Worm (Caenorhabditis elegans) whole organism, L4 larva: ENCODE measurements around the gene spp-20.

ENCODE experiments used
- F10B5.3 ChIP-seq: sonication (generic microtip); optimal IDR thresholded peaks from 2 replicates; lab custom pipeline; 2016; ENCODE audit warnings: mild to moderate bottlenecking, missing genetic modification characterization, missing compliant biosample characterization
- F49E8.2 ChIP-seq: sonication (generic microtip); optimal IDR thresholded peaks from 2 replicates; lab custom pipeline; 2016; ENCODE audit warnings: missing compliant biosample characterization, mild to moderate bottlenecking, missing genetic modification characterization, borderline replicate concordance
- R02D3.7 ChIP-seq: fragments of 150-350 bp; sonication (generic microtip); optimal IDR thresholded peaks from 3 replicates; lab custom pipeline; 2014; ENCODE audit warnings: missing biosample characterization, missing genetic modification characterization
- T20F7.1 ChIP-seq: fragments of 200-800 bp; sonication (Bioruptor generic); optimal IDR thresholded peaks from 2 replicates; lab custom pipeline; 2018; ENCODE audit warnings: mild to moderate bottlenecking, missing genetic modification characterization, missing compliant biosample characterization
- Y48G9A.11 ChIP-seq: fragments of 200-800 bp; sonication (Bioruptor generic); IDR thresholded peaks from 2 replicates; pipeline ENCODE4 v1.3.6; 2022; ENCODE audit warnings: missing genetic modification reagents, missing genetic modification characterization, missing compliant biosample characterization
- Y5F2A.4 ChIP-seq: fragments of 200-800 bp; sonication (Bioruptor generic); optimal IDR thresholded peaks from 2 replicates; lab custom pipeline; 2018; ENCODE audit warnings: mild to moderate bottlenecking, missing genetic modification characterization, missing compliant biosample characterization
- ZK337.2 ChIP-seq: fragments of 200-800 bp; sonication (Bioruptor generic); IDR thresholded peaks from 2 replicates; pipeline ENCODE4 v1.3.6; 2022; ENCODE audit warnings: missing genetic modification reagents, missing genetic modification characterization, missing compliant biosample characterization
- aha-1 ChIP-seq: fragments of 150-350 bp; peaks from one replicate; lab custom pipeline; 2014; ENCODE audit warnings: missing biosample characterization, missing genetic modification characterization
- ceh-82 ChIP-seq: sonication (generic microtip); optimal IDR thresholded peaks from 2 replicates; lab custom pipeline; 2017; ENCODE audit warnings: missing biosample characterization, missing genetic modification characterization
- cey-2 ChIP-seq: sonication (generic microtip); optimal IDR thresholded peaks from 3 replicates; lab custom pipeline; 2017; ENCODE audit warnings: missing genetic modification characterization, mild to moderate bottlenecking, missing compliant biosample characterization, antibody characterized with exemption, borderline replicate concordance; ENCODE audit not compliant: insufficient read depth
- ctbp-1 ChIP-seq: fragments of 200-800 bp; sonication (Bioruptor generic); IDR thresholded peaks from 2 replicates; pipeline ENCODE4 v1.3.6; 2022; ENCODE audit warnings: missing genetic modification reagents, missing genetic modification characterization, missing compliant biosample characterization
- daf-16 ChIP-seq, 3 experiments: sonication (generic microtip); optimal IDR thresholded peaks; 2 replicates each; lab custom pipeline; 2016 to 2017; ENCODE audit warnings: missing genetic modification characterization in 3 of 3, missing genetic modification reagents in 3 of 3, mild to moderate bottlenecking in 2 of 3, missing compliant biosample characterization in 2 of 3, missing biosample characterization in 1 of 3, moderate library complexity in 1 of 3
- dve-1 ChIP-seq: sonication (generic microtip); optimal IDR thresholded peaks from 2 replicates; lab custom pipeline; 2017; ENCODE audit warnings: antibody characterized with exemption, mild to moderate bottlenecking, missing genetic modification characterization, missing compliant biosample characterization; ENCODE audit not compliant: insufficient read depth
- egl-43 ChIP-seq: fragments of 200-800 bp; sonication (Bioruptor generic); IDR thresholded peaks from 2 replicates; pipeline ENCODE4 v1.3.6; 2022; ENCODE audit warnings: missing genetic modification reagents, missing genetic modification characterization, missing compliant biosample characterization
- fos-1 ChIP-seq: fragments of 150-350 bp; optimal IDR thresholded peaks from 2 replicates; lab custom pipeline; 2014; ENCODE audit warnings: missing biosample characterization, missing genetic modification characterization
- hmg-1.1 ChIP-seq: fragments of 200-800 bp; sonication (Bioruptor generic); IDR thresholded peaks from 2 replicates; pipeline ENCODE4 v1.3.6; 2022; ENCODE audit warnings: missing genetic modification reagents, missing genetic modification characterization, missing compliant biosample characterization
- jun-1 ChIP-seq: fragments of 150-350 bp; optimal IDR thresholded peaks from 2 replicates; lab custom pipeline; 2014; ENCODE audit warnings: missing biosample characterization, missing genetic modification reagents, missing genetic modification characterization
- lir-3 ChIP-seq: sonication (generic microtip); optimal IDR thresholded peaks from 2 replicates; lab custom pipeline; 2016; ENCODE audit warnings: mild to moderate bottlenecking, missing genetic modification characterization, missing compliant biosample characterization
- mdl-1 ChIP-seq, 2 experiments: fragments of 150-350 bp in 1 of 2; sonication (generic microtip) in 1 of 2; optimal IDR thresholded peaks; 2 replicates each; lab custom pipeline; 2014 to 2017; ENCODE audit warnings: missing biosample characterization in 2 of 2, missing genetic modification characterization in 2 of 2
- mes-2 ChIP-seq: sonication (generic microtip); optimal IDR thresholded peaks from 2 replicates; lab custom pipeline; 2016; ENCODE audit warnings: missing genotype, mild to moderate bottlenecking, missing genetic modification characterization, missing compliant biosample characterization; ENCODE audit not compliant: poor library complexity, severe bottlenecking
- nhr-11 ChIP-seq: fragments of 150-350 bp; optimal IDR thresholded peaks from 2 replicates; lab custom pipeline; 2014; ENCODE audit warnings: missing biosample characterization, missing genetic modification characterization
- nhr-237 ChIP-seq: sonication (generic microtip); optimal IDR thresholded peaks from 2 replicates; lab custom pipeline; 2017; ENCODE audit warnings: missing biosample characterization, missing genetic modification characterization
- nhr-28 ChIP-seq: fragments of 150-350 bp; optimal IDR thresholded peaks from 2 replicates; lab custom pipeline; 2014; ENCODE audit warnings: missing biosample characterization, missing genetic modification characterization
- pqm-1 ChIP-seq: sonication (generic microtip); optimal IDR thresholded peaks from 2 replicates; lab custom pipeline; 2017; ENCODE audit warnings: missing biosample characterization, missing genetic modification characterization
- set-16 ChIP-seq: fragments of 200-800 bp; sonication (Bioruptor generic); IDR thresholded peaks from 2 replicates; pipeline ENCODE4 v1.3.6; 2022; ENCODE audit warnings: missing genetic modification reagents, missing genetic modification characterization, missing compliant biosample characterization
- skn-1 ChIP-seq: fragments of 150-350 bp; optimal IDR thresholded peaks from 2 replicates; lab custom pipeline; 2014; ENCODE audit warnings: missing biosample characterization, missing genetic modification characterization
- snpc-4 ChIP-seq: fragments of 150-350 bp; optimal IDR thresholded peaks from 2 replicates; lab custom pipeline; 2014; ENCODE audit warnings: missing biosample characterization, missing genetic modification characterization
- spr-3 ChIP-seq: fragments of 200-800 bp; sonication (Bioruptor generic); optimal IDR thresholded peaks from 2 replicates; lab custom pipeline; 2018; ENCODE audit warnings: mild to moderate bottlenecking, missing genetic modification characterization, missing compliant biosample characterization
- unc-62 ChIP-seq, 3 experiments: fragments of 150-350 bp in 1 of 3; sonication (generic microtip); optimal IDR thresholded peaks in 2 of 3; peaks in 1 of 3; 1 replicate in 1 of 3; 2 replicates in 2 of 3; lab custom pipeline; 2014 to 2017; ENCODE audit warnings: missing biosample characterization in 3 of 3, missing genetic modification characterization in 3 of 3, missing genetic modification reagents in 3 of 3, missing genotype in 1 of 3
- ztf-11 ChIP-seq: fragments of 150-350 bp; optimal IDR thresholded peaks from 2 replicates; lab custom pipeline; 2014; ENCODE audit warnings: missing biosample characterization, missing genetic modification characterization

Gene spp-20

DNA sequence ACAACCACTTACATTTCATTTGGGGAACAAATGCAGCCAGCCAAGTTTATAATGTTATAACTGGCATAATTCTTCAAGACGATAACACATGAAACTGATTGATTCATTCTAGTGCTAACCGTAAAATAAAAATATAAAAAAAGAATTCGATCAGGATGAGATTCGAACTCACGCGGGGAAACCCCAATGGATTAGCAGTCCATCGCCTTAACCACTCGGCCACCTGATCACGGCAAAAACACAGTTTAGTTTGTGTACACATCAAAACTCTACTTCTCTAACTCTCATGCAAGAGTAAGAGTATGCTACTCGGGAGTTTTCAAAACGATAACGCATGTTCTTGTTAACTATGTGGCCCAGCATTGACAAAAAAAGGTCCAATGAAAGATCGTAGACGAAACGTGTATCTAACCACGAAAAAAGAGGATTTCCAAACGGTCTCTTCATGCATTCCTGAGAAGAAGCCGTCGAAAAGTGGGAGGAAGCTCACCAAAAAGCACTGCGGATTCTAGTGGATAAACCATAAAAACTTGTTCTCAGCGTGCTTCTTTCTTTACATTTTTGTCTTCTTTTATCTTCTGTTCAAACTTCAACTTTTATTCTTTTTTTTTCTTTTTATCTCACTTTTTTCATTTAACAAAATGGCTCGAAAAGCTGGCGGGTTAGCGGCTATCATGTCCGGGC, 6.2 kb downstream of the spp-20 start, which contains the start of gene twk-10 (continued):
- TF ChIP-seq ztf-11 (tag; lab: Kevin White, UChicago) (no peak), nhr-237 (tag; lab: Kevin White, UChicago) (no peak), Y48G9A.11 (GFP tag; lab: Robert Waterston, UW) (peak; percentile 69; the same call in 1 of the 2 replicates), set-16 (GFP tag; lab: Robert Waterston, UW) (no peak), pqm-1 (tag; lab: Kevin White, UChicago) (no peak), jun-1 (tag; lab: Kevin White, UChicago) (no peak), R02D3.7 (tag; lab: Kevin White, UChicago) (no peak), mes-2 (tag; lab: Kevin White, UChicago) (no peak), hmg-1.1 (GFP tag; lab: Robert Waterston, UW) (peak; percentile 41; the same call in 1 of the 2 replicates), spr-3 (GFP tag; lab: Kevin White, UChicago) (no peak), ceh-82 (no peak), Y5F2A.4 (GFP tag; lab: Kevin White, UChicago) (no peak), ctbp-1 (0 out of 2 replicates have a peak, but pooled peaks have one; percentile 27), nhr-28 (tag; lab: Kevin White, UChicago) (peak; percentile 26), skn-1 (tag; lab: Kevin White, UChicago) (no peak), daf-16 (GFP tag; optimal IDR thresholded peaks at IDR 0.05; lab: Kevin White, UChicago) (peak in 1 of 2 experiments; percentile 62), daf-16 (tag; optimal IDR thresholded peaks at IDR 0.05; lab: Kevin White, UChicago) (peak; percentile 46), ZK337.2 (GFP tag; lab: Robert Waterston, UW) (peak; percentile 70; the same call in 1 of the 2 replicates), nhr-11 (tag; lab: Kevin White, UChicago) (no peak), T20F7.1 (GFP tag; lab: Kevin White, UChicago) (no peak), cey-2 (no peak), lir-3 (tag; lab: Kevin White, UChicago) (no peak), snpc-4 (tag; lab: Kevin White, UChicago) (no peak), fos-1 (no peak)

DNA sequence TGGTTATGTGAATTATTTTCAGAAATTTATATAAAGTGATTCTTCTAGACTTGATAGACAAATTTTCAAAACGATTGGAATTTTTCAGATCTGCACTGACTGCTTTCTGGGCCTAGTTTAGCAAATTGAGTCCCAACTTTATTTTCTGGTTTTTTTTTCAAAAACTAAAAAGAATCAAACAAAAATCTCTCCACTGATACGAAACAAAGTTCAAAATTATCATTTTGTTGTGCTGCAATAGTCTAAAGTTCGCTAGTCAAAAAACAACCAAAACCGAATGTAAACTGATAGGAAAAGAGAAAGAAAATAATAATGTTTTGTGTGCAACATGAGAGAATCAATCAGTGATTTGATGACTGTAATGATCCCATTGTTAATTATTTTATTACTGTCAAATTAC, 8.1 kb downstream of the spp-20 start, which contains the start of gene lipl-4:
TSS of gene lipl-4 (plus strand) at position 301 of the 400 bp plus-strand sequence.
- TF ChIP-seq dve-1 (tag; lab: Kevin White, UChicago) = peak; percentile 1
- TF ChIP-seq daf-16 (GFP tag; optimal IDR thresholded peaks at IDR 0.05; lab: Kevin White, UChicago) = no peak
- peak; percentile 53 for TF ChIP-seq daf-16 (tag; optimal IDR thresholded peaks at IDR 0.05; lab: Kevin White, UChicago)
- no peak for TF ChIP-seq T20F7.1 (GFP tag; lab: Kevin White, UChicago)

DNA sequence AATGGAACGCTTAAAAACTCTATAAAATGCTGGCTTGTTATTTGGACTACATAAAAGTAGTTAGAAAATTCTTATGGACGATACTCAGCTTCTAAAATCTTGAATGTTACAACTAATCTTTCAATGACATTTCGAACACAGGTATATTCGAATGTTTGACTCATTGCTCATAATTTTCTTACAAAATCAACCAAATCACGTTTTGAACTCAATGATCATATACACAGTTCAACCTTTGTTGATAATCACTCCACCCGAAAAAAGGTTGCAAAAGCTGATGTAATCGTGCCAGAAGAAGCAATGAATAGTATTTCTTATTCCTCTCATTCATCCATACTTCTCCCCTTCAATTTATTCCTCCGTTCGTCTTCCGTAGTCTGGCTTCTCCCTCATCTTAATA, 8.9 kb downstream of the spp-20 start, which contains the start of gene K04A8.20:
TSS of gene K04A8.20 (plus strand) at position 301 of the 400 bp plus-strand sequence.
- TF ChIP-seq dve-1 (tag; lab: Kevin White, UChicago) (peak; percentile 2), daf-16 (GFP tag; optimal IDR thresholded peaks at IDR 0.05; lab: Kevin White, UChicago) (no peak), daf-16 (tag; optimal IDR thresholded peaks at IDR 0.05; lab: Kevin White, UChicago) (no peak)
- TF ChIP-seq, all 104 proteins: peak for 1

DNA sequence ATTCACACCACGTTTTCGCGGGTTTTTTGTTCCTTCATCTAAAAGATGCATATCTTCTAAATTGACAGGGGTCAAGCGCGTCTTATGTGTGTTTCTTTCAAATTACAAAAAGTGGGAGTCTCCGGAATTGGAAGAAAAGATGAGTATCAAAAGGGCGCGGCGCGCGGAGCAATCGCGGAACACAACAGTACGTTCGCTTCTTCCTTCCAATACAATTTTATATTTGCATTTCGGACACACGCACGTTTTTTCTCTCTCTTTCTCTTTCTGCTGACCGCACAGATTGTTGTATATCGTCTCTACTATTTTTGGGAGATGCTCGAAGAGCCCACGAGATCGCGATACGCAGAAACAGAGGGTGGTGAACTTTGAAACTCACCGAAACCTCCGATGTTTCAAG, 9.7 kb downstream of the spp-20 start:
- TF ChIP-seq egl-43 (no peak), mdl-1 (tag; optimal IDR thresholded peaks at IDR 0.05; lab: Kevin White, UChicago) (peak in 1 of 2 experiments; percentile 8), F10B5.3 (no peak), aha-1 (peak; percentile 37), dve-1 (tag; lab: Kevin White, UChicago) (peak; percentile 22), F49E8.2 (tag; lab: Kevin White, UChicago) (no peak), unc-62 (GFP tag; optimal IDR thresholded peaks at IDR 0.05 in 1 of 2; lab: Kevin White, UChicago) (peak in 1 of 2 experiments; percentile 95), unc-62 (tag; optimal IDR thresholded peaks at IDR 0.05; lab: Kevin White, UChicago) (no peak)
- TF ChIP-seq, all 104 proteins: peak for 4
